Fruit fly (Drosophila melanogaster) whole organism, embryonic: Measurements from ENCODE around the gene CG31050.

Experiments
- Asciz ChIP-seq: fragments of 200-800 bp; sonication (Bioruptor generic); optimal IDR thresholded peaks from 2 replicates; lab custom pipeline; 2017; ENCODE audit warnings: missing biosample characterization, mild to moderate bottlenecking, missing genetic modification characterization, missing genetic modification reagents
- Bdp1 ChIP-seq: fragments of 200-800 bp; sonication (Bioruptor generic); optimal IDR thresholded peaks from 3 replicates; lab custom pipeline; 2016; ENCODE audit warnings: missing biosample characterization, missing genetic modification characterization
- CG10274 ChIP-seq: fragments of 200-800 bp; sonication (Bioruptor generic); optimal IDR thresholded peaks from 3 replicates; lab custom pipeline; 2017; ENCODE audit warnings: missing biosample characterization, mild to moderate bottlenecking, missing genetic modification characterization
- CG10543 ChIP-seq: fragments of 200-800 bp; sonication (Bioruptor generic); optimal IDR thresholded peaks from 3 replicates; lab custom pipeline; 2017; ENCODE audit warnings: missing biosample characterization, mild to moderate bottlenecking, missing genetic modification characterization, moderate library complexity
- CG11695 ChIP-seq: fragments of 200-800 bp; sonication (Bioruptor generic); IDR thresholded peaks from 3 replicates; pipeline ENCODE4 v1.3.6; 2022; ENCODE audit warnings: missing biosample characterization, missing genetic modification characterization
- CG11723 ChIP-seq: fragments of 200-800 bp; sonication (Bioruptor generic); optimal IDR thresholded peaks from 2 replicates; lab custom pipeline; 2017; ENCODE audit warnings: missing biosample characterization, mild to moderate bottlenecking, missing genetic modification characterization
- CG12299 ChIP-seq: fragments of 200-800 bp; sonication (Bioruptor generic); optimal IDR thresholded peaks from 2 replicates; lab custom pipeline; 2018; ENCODE audit warnings: missing biosample characterization, mild to moderate bottlenecking, missing genetic modification characterization
- CG13424 ChIP-seq: fragments of 200-800 bp; sonication (Bioruptor generic); optimal IDR thresholded peaks from 2 replicates; lab custom pipeline; 2019; ENCODE audit warnings: missing biosample characterization, mild to moderate bottlenecking, missing genetic modification characterization, moderate library complexity
- CG13775 ChIP-seq: fragments of 200-800 bp; sonication (Bioruptor generic); optimal IDR thresholded peaks from 3 replicates; lab custom pipeline; 2017; ENCODE audit warnings: missing biosample characterization, mild to moderate bottlenecking, missing genetic modification characterization
- CG17385 ChIP-seq: fragments of 200-800 bp; sonication (Bioruptor generic); optimal IDR thresholded peaks from 3 replicates; lab custom pipeline; 2018; ENCODE audit warnings: missing biosample characterization, mild to moderate bottlenecking, missing genetic modification characterization
- CG2678 ChIP-seq: fragments of 200-800 bp; sonication (Bioruptor generic); optimal IDR thresholded peaks from 3 replicates; lab custom pipeline; 2019; ENCODE audit warnings: missing biosample characterization, mild to moderate bottlenecking, missing genetic modification characterization, moderate library complexity
- CG2712 ChIP-seq: fragments of 200-800 bp; optimal IDR thresholded peaks from 3 replicates; lab custom pipeline; 2019; ENCODE audit warnings: missing biosample characterization, mild to moderate bottlenecking, missing genetic modification characterization, moderate library complexity
- CG32532 ChIP-seq: fragments of 200-800 bp; sonication (Bioruptor generic); IDR thresholded peaks from 2 replicates; pipeline ENCODE4 v1.3.6; 2022; ENCODE audit warnings: missing biosample characterization, missing genetic modification characterization
- CG6689 ChIP-seq: fragments of 200-800 bp; sonication (Bioruptor generic); IDR thresholded peaks from 2 replicates; pipeline ENCODE4 v1.3.6; 2022; ENCODE audit warnings: missing biosample characterization, missing genetic modification characterization
- CG7928 ChIP-seq: fragments of 200-800 bp; sonication (Bioruptor generic); optimal IDR thresholded peaks from 2 replicates; lab custom pipeline; 2017; ENCODE audit warnings: missing biosample characterization, mild to moderate bottlenecking, missing genetic modification characterization
- CG8388 ChIP-seq: fragments of 200-800 bp; sonication (Bioruptor generic); optimal IDR thresholded peaks from 2 replicates; lab custom pipeline; 2019; ENCODE audit warnings: missing biosample characterization, mild to moderate bottlenecking, missing genetic modification characterization, moderate library complexity
- D ChIP-seq, 2 experiments: fragments of 200-800 bp in 1 of 2; fragments of >200 bp in 1 of 2; sonication (Bioruptor generic) in 1 of 2; optimal IDR thresholded peaks; 2 replicates in 1 of 2; 3 replicates in 1 of 2; lab custom pipeline; 2017; ENCODE audit warnings: mild to moderate bottlenecking in 1 of 2, missing biosample characterization in 1 of 2, missing genetic modification characterization in 1 of 2, missing genetic modification reagents in 1 of 2
- Doc2 ChIP-seq: fragments of 200-800 bp; sonication (Bioruptor generic); IDR thresholded peaks from 2 replicates; pipeline ENCODE4 v1.3.6; 2022; ENCODE audit warnings: missing biosample characterization, missing genetic modification characterization
- Ets65A ChIP-seq: fragments of 200-800 bp; sonication (Bioruptor generic); peaks from one replicate; lab custom pipeline; 2016; ENCODE audit warnings: missing biosample characterization, missing genetic modification characterization
- Hand ChIP-seq: fragments of 200-800 bp; sonication (Bioruptor generic); optimal IDR thresholded peaks from 2 replicates; lab custom pipeline; 2017; ENCODE audit warnings: mild to moderate bottlenecking, missing biosample characterization, missing genetic modification reagents, missing genetic modification characterization
- Hey ChIP-seq: fragments of 200-800 bp; sonication (Bioruptor generic); optimal IDR thresholded peaks from 3 replicates; lab custom pipeline; 2018; ENCODE audit warnings: missing biosample characterization, mild to moderate bottlenecking, missing genetic modification characterization
- NfI ChIP-seq: fragments of 200-800 bp; sonication (Bioruptor generic); optimal IDR thresholded peaks from 3 replicates; lab custom pipeline; 2018; ENCODE audit warnings: missing biosample characterization, mild to moderate bottlenecking, missing genetic modification characterization, moderate library complexity
- Optix ChIP-seq: fragments of 200-800 bp; sonication (Bioruptor generic); IDR thresholded peaks from 3 replicates; pipeline ENCODE4 v1.3.6; 2022; ENCODE audit warnings: missing biosample characterization, missing genetic modification characterization
- ab ChIP-seq: fragments of 200-800 bp; sonication (Bioruptor generic); optimal IDR thresholded peaks from 2 replicates; lab custom pipeline; 2016; ENCODE audit warnings: missing biosample characterization, missing genetic modification characterization
- aop ChIP-seq: fragments of 200-800 bp; sonication (Bioruptor generic); IDR thresholded peaks from 2 replicates; pipeline ENCODE4 v1.3.6; 2022; ENCODE audit warnings: missing biosample characterization, missing genetic modification characterization
- az2 ChIP-seq: fragments of 200-800 bp; sonication (Bioruptor generic); optimal IDR thresholded peaks from 3 replicates; lab custom pipeline; 2016; ENCODE audit warnings: missing biosample characterization, missing genetic modification characterization
- bigmax ChIP-seq: fragments of 200-800 bp; sonication (Bioruptor generic); optimal IDR thresholded peaks from 2 replicates; lab custom pipeline; 2018; ENCODE audit warnings: missing biosample characterization, mild to moderate bottlenecking, missing genetic modification characterization
- chinmo ChIP-seq: fragments of 200-800 bp; sonication (Bioruptor generic); IDR thresholded peaks from 4 replicates; pipeline ENCODE4 v1.3.6; 2022; ENCODE audit warnings: missing biosample characterization, missing genetic modification characterization; ENCODE audit not compliant: partially characterized antibody
- dmrt99B ChIP-seq: fragments of 200-800 bp; sonication (Bioruptor generic); optimal IDR thresholded peaks from 2 replicates; lab custom pipeline; 2018; ENCODE audit warnings: missing biosample characterization, mild to moderate bottlenecking, missing genetic modification characterization, moderate library complexity
- fd3F ChIP-seq: fragments of 200-800 bp; sonication (Bioruptor generic); optimal IDR thresholded peaks from 2 replicates; lab custom pipeline; 2018; ENCODE audit warnings: missing biosample characterization, mild to moderate bottlenecking, missing genetic modification characterization, moderate library complexity
- gce ChIP-seq: fragments of 200-800 bp; sonication (Bioruptor generic); IDR thresholded peaks from 3 replicates; pipeline ENCODE4 v1.3.6; 2022; ENCODE audit warnings: missing biosample characterization, missing genetic modification characterization
- gfzf ChIP-seq: fragments of 200-800 bp; sonication (Bioruptor generic); optimal IDR thresholded peaks from 2 replicates; lab custom pipeline; 2016; ENCODE audit warnings: missing biosample characterization, mild to moderate bottlenecking, missing genetic modification characterization, moderate library complexity
- gsb ChIP-seq: fragments of 200-800 bp; sonication (Bioruptor generic); IDR thresholded peaks from 2 replicates; pipeline ENCODE4 v1.3.6; 2022; ENCODE audit warnings: missing biosample characterization, missing genetic modification characterization
- h ChIP-seq: fragments of >200 bp; optimal IDR thresholded peaks from 2 replicates; lab custom pipeline; 2017
- pan ChIP-seq, 4 experiments: fragments of >200 bp in 3 of 4; fragments of 200-800 bp in 1 of 4; sonication (Bioruptor generic) in 1 of 4; optimal IDR thresholded peaks in 3 of 4; IDR thresholded peaks in 1 of 4; 2 replicates each; pipeline versions ENCODE4 v1.3.6 to Lab custom; 2017 to 2022; ENCODE audit warnings: missing biosample characterization in 2 of 4, missing genetic modification characterization in 2 of 4, mixed read lengths in 1 of 4
- pfk ChIP-seq: fragments of 200-800 bp; sonication (Bioruptor generic); optimal IDR thresholded peaks from 2 replicates; lab custom pipeline; 2018; ENCODE audit warnings: missing biosample characterization, mild to moderate bottlenecking, missing genetic modification characterization, moderate library complexity
- pzg ChIP-seq: fragments of 200-800 bp; sonication (Bioruptor generic); optimal IDR thresholded peaks from 3 replicates; lab custom pipeline; 2018; ENCODE audit warnings: missing biosample characterization, mild to moderate bottlenecking, missing genetic modification characterization, moderate library complexity
- sc ChIP-seq, 3 experiments: fragments of >200 bp in 2 of 3; fragments of 200-800 bp in 1 of 3; sonication (Bioruptor generic) in 1 of 3; optimal IDR thresholded peaks; 2 replicates in 2 of 3; 3 replicates in 1 of 3; lab custom pipeline; 2017; ENCODE audit warnings: mild to moderate bottlenecking in 1 of 3, missing biosample characterization in 1 of 3, missing genetic modification characterization in 1 of 3, missing genetic modification reagents in 1 of 3
- sens-2 ChIP-seq: fragments of 200-800 bp; sonication (Bioruptor generic); IDR thresholded peaks from 2 replicates; pipeline ENCODE4 v1.3.6; 2022; ENCODE audit warnings: missing biosample characterization, missing genetic modification characterization
- seq ChIP-seq: fragments of 200-800 bp; sonication (Bioruptor generic); IDR thresholded peaks from 2 replicates; pipeline ENCODE4 v1.3.6; 2022; ENCODE audit warnings: missing biosample characterization, missing genetic modification characterization
- sima ChIP-seq: fragments of 200-800 bp; sonication (Bioruptor generic); optimal IDR thresholded peaks from 2 replicates; lab custom pipeline; 2016; ENCODE audit warnings: missing biosample characterization, missing genetic modification characterization

The CG31050 gene

dm6 chr3R:28674788-28675187 is 24.5 kb upstream of the CG31050 start, which contains the start of gene snu (continued):
- TF ChIP-seq gce (no peak), CG13424 (no peak), CG10543 (no peak), h (lab: Kevin White, UChicago) (no peak), bigmax (no peak), chinmo (GFP tag; lab: Robert Waterston, UW) (0 out of 4 replicates have a peak, but pooled peaks have one; percentile 65), gfzf (GFP tag; lab: Kevin White, UChicago) (no peak), CG2678 (tag; lab: Kevin White, UChicago) (peak; percentile 17), Optix (GFP tag; lab: Robert Waterston, UW) (no peak), dmrt99B (tag; lab: Kevin White, UChicago) (peak; percentile 15), CG17385 (GFP tag; lab: Kevin White, UChicago) (no peak), Ets65A (GFP tag; lab: Kevin White, UChicago) (no peak), Doc2 (GFP tag; lab: Robert Waterston, UW) (no peak), pfk (GFP tag; lab: Kevin White, UChicago) (no peak), fd3F (GFP tag; lab: Kevin White, UChicago) (no peak), sc (optimal IDR thresholded peaks at IDR 0.05; lab: Kevin White, UChicago) (no peak), sc (GFP tag; optimal IDR thresholded peaks at IDR 0.05; lab: Kevin White, UChicago) (no peak), CG32532 (no peak), CG2712 (tag; lab: Kevin White, UChicago) (no peak), Hey (tag; lab: Kevin White, UChicago) (no peak), D (optimal IDR thresholded peaks at IDR 0.05; lab: Kevin White, UChicago) (no peak), D (GFP tag; optimal IDR thresholded peaks at IDR 0.05; lab: Kevin White, UChicago) (no peak), CG10274 (no peak), az2 (GFP tag; lab: Kevin White, UChicago) (no peak), CG6689 (GFP tag; lab: Robert Waterston, UW) (no peak), pan (optimal IDR thresholded peaks at IDR 0.05; lab: Kevin White, UChicago) (no peak), pan (GFP tag; optimal IDR thresholded peaks at IDR 0.05 in 1 of 2, IDR thresholded peaks at IDR 0.05 in 1 of 2) (no peak), sens-2 (GFP tag; lab: Robert Waterston, UW) (no peak), NfI (no peak), pzg (GFP tag; lab: Kevin White, UChicago) (no peak), ab (GFP tag; lab: Kevin White, UChicago) (no peak), seq (GFP tag; lab: Robert Waterston, UW) (no peak), Hand (no peak), CG13775 (GFP tag; lab: Kevin White, UChicago) (no peak), aop (no peak), Bdp1 (GFP tag; lab: Kevin White, UChicago) (no peak), CG7928 (GFP tag; lab: Kevin White, UChicago) (no peak), CG12299 (tag; lab: Kevin White, UChicago) (no peak), Asciz (GFP tag; lab: Kevin White, UChicago) (peak; percentile 51), CG11695 (GFP tag; lab: Robert Waterston, UW) (no peak), CG8388 (GFP tag; lab: Kevin White, UChicago) (no peak), gsb (no peak), CG11723 (GFP tag; lab: Kevin White, UChicago) (no peak), sima (GFP tag; lab: Kevin White, UChicago) (no peak)
- TF ChIP-seq, all 482 proteins: peak for 25
